Worm (Caenorhabditis elegans): ENCODE measurements around the gene W04D2.4.
A peak's percentile ranks its signal among the peaks of the same experiment; 100 is the strongest.

W04D2.4 gene

DNA sequence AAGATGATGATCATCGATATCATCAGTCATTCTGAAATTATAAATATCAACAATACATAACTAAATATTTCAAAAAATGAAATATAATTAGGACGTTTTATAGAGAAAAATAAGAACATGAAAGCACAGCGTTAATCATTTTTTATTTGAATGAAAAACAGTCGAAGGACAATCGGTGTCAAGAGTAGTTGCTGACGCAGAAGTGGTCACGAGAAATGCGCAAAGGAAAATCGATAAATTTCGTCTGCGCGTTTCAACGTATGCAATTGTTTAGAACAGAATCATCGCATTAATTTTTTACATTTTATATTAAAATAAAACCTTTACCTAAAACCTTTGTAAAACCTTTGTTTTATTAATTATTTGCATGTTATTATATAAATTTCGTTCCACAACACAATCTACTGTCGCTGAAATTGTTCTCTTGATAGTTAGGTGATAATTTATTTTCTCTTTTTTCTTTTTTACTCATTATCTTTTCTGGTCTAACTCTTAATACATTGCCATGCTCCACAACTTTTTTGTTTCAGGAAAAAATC is at the start of gene W04D2.4, which contains the start of gene rbm-25:
Gene W04D2.4, minus strand, starts transcription at position 31 of the 539 bp plus-strand sequence.
Gene rbm-25, plus strand, starts transcription at position 489 of the 539 bp plus-strand sequence.
- TF ChIP-seq nhr-28 (tag; optimal IDR thresholded peaks at IDR 0.05) = no peak
- TF ChIP-seq mep-1 (tag; optimal IDR thresholded peaks at IDR 0.05) = peak; percentile 70
- TF ChIP-seq ceh-39 (tag; optimal IDR thresholded peaks at IDR 0.05) = peak; percentile 77
- TF ChIP-seq nhr-2 (tag; optimal IDR thresholded peaks at IDR 0.05) = peak; percentile 11
- peak; percentile 49 for TF ChIP-seq nhr-237 (tag; optimal IDR thresholded peaks at IDR 0.05)
- no peak for TF ChIP-seq unc-39 (tag; optimal IDR thresholded peaks at IDR 0.05)
- TF ChIP-seq lin-13 (tag; optimal IDR thresholded peaks at IDR 0.05) = peak; percentile 12
- peak; percentile 58 for TF ChIP-seq ces-1 (GFP tag; optimal IDR thresholded peaks at IDR 0.05)
- peak; percentile 60 for TF ChIP-seq lsy-2 (tag; optimal IDR thresholded peaks at IDR 0.05)
- TF ChIP-seq ztf-11 (tag; optimal IDR thresholded peaks at IDR 0.05) = no peak
- TF ChIP-seq lin-32 (GFP tag; optimal IDR thresholded peaks at IDR 0.05) = no peak
- peak; percentile 70 for TF ChIP-seq pha-4 (tag; optimal IDR thresholded peaks at IDR 0.05)
- no peak for TF ChIP-seq nhr-12 (tag; optimal IDR thresholded peaks at IDR 0.05)
- no peak for TF ChIP-seq mls-2 (tag; optimal IDR thresholded peaks at IDR 0.05)

DNA sequence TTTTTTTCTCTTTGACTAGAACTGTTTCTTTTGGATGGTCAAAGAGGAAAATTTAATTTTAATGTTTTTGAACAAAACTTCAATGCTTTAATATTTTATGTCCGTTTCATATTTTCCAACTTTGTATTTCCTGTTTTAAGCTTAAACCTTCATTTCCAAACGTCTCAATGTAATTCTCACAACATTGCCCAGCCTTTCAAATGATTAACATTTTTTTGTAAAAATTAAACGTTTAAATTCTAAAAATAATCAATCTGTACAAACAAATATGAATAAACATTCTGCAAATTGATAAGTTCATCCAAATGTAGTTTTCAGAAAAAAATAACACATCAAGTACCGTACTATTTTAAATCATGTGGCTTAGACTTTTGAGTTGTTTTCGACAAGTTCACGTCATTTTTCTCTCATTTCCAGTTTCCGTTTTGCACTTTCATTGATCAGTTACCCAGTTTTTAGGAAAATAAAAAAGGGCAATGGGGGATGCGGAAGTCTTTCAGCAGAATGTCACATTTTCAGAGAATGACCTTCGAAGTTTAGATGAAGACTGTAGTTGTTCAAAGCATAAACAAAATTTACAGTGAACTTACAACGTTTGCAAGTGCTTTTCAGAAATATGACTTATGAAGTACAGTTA is 45.2 kb upstream of the W04D2.4 start:
- TF ChIP-seq mep-1 (tag; optimal IDR thresholded peaks at IDR 0.05) (no peak), ceh-43 (GFP tag; optimal IDR thresholded peaks at IDR 0.05) (no peak), tbx-8 (GFP tag; optimal IDR thresholded peaks at IDR 0.05) (no peak), nhr-237 (tag; optimal IDR thresholded peaks at IDR 0.05) (no peak), elt-1 (tag; optimal IDR thresholded peaks at IDR 0.05; ENCODE audit: borderline replicate concordance, insufficient read depth) (no peak), ces-1 (GFP tag; optimal IDR thresholded peaks at IDR 0.05) (no peak), nhr-2 (tag; optimal IDR thresholded peaks at IDR 0.05) (no peak), ztf-11 (tag; optimal IDR thresholded peaks at IDR 0.05) (no peak), flh-1 (GFP tag; optimal IDR thresholded peaks at IDR 0.05) (no peak), mab-5 (tag; optimal IDR thresholded peaks at IDR 0.05) (no peak), lsy-2 (tag; optimal IDR thresholded peaks at IDR 0.05) (no peak), hlh-1 (tag; optimal IDR thresholded peaks at IDR 0.05) (no peak), unc-120 (tag; optimal IDR thresholded peaks at IDR 0.05; ENCODE audit: poor library complexity, severe bottlenecking) (no peak), lin-13 (tag; optimal IDR thresholded peaks at IDR 0.05) (no peak), cnd-1 (tag; optimal IDR thresholded peaks at IDR 0.05) (no peak)

DNA sequence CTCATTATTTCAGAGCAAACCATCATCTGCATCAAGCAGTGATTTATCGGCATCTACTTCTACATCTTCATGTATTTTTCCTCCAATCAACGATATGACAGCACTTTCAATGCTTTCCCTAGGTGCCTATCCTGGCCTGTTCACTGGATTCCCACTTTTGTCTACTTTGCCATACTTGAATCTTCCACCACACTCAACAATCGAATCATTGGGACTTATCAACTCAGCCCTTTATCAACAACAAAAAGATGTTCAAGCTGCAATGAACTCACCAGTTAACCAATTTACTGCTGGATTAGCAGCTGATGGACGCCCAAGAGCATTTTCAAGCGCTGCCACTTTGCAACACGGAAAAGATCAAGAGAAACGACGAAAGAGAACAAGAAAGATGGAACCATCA is 43.7 kb upstream of the W04D2.4 start:
- no peak for TF ChIP-seq ceh-43 (GFP tag; optimal IDR thresholded peaks at IDR 0.05)
- no peak for TF ChIP-seq nhr-237 (tag; optimal IDR thresholded peaks at IDR 0.05)
- TF ChIP-seq ztf-11 (tag; optimal IDR thresholded peaks at IDR 0.05) = no peak
- TF ChIP-seq nhr-2 (tag; optimal IDR thresholded peaks at IDR 0.05) = no peak
- no peak for TF ChIP-seq drap-1 (GFP tag; optimal IDR thresholded peaks at IDR 0.05)
- no peak for TF ChIP-seq snpc-4 (tag; optimal IDR thresholded peaks at IDR 0.05)
- no peak for TF ChIP-seq M03D4.4 (tag; optimal IDR thresholded peaks at IDR 0.05)
- TF ChIP-seq lsy-2 (tag; optimal IDR thresholded peaks at IDR 0.05) = no peak
- TF ChIP-seq pha-4 (tag; optimal IDR thresholded peaks at IDR 0.05) = no peak
- no peak for TF ChIP-seq bed-3 (GFP tag; optimal IDR thresholded peaks at IDR 0.05)
- no peak for TF ChIP-seq nhr-76 (tag; optimal IDR thresholded peaks at IDR 0.05)
- no peak for TF ChIP-seq zip-8 (tag; optimal IDR thresholded peaks at IDR 0.05)
- TF ChIP-seq hlh-1 (tag; optimal IDR thresholded peaks at IDR 0.05) = no peak
- no peak for TF ChIP-seq unc-39 (tag; optimal IDR thresholded peaks at IDR 0.05)
- TF ChIP-seq mls-2 (tag; optimal IDR thresholded peaks at IDR 0.05) = no peak
- TF ChIP-seq sptf-1 (tag; optimal IDR thresholded peaks at IDR 0.05) = no peak
- TF ChIP-seq elt-1 (tag; optimal IDR thresholded peaks at IDR 0.05; ENCODE audit: borderline replicate concordance, insufficient read depth) = no peak
- TF ChIP-seq tbx-8 (GFP tag; optimal IDR thresholded peaks at IDR 0.05) = no peak
- TF ChIP-seq unc-62 (GFP tag; optimal IDR thresholded peaks at IDR 0.05) = no peak

DNA sequence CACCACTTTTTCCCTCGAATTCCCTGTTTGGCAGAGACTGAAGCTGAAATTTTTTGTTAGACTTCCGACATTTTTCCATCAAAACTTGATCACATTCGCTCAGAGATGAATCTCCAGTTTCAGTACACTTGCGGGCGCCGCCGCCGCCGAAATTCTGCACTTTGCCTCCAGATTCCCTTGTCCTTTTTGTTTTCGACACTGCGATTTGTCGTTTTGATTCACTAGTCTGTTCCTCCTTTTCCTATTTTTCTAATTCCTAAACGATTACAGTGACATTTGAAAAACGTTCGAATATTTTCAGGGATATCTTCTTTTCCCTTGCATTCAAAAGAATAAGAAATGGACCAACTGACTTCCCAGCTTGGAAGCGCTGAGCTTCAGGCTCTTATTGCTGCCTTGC is 43.2 kb upstream of the W04D2.4 start, which contains the start of gene F45D3.2:
Gene F45D3.2, plus strand, starts transcription at position 301 of the 400 bp plus-strand sequence.
- TF ChIP-seq snpc-4 (tag; optimal IDR thresholded peaks at IDR 0.05) (no peak), ceh-39 (tag; optimal IDR thresholded peaks at IDR 0.05) (no peak), M03D4.4 (tag; optimal IDR thresholded peaks at IDR 0.05) (no peak), ceh-43 (GFP tag; optimal IDR thresholded peaks at IDR 0.05) (no peak), mep-1 (tag; optimal IDR thresholded peaks at IDR 0.05) (no peak), tbx-8 (GFP tag; optimal IDR thresholded peaks at IDR 0.05) (no peak), cnd-1 (tag; optimal IDR thresholded peaks at IDR 0.05) (no peak), zip-8 (tag; optimal IDR thresholded peaks at IDR 0.05) (no peak), mls-2 (tag; optimal IDR thresholded peaks at IDR 0.05) (no peak), blmp-1 (tag; optimal IDR thresholded peaks at IDR 0.05) (no peak), nhr-28 (tag; optimal IDR thresholded peaks at IDR 0.05) (no peak), elt-1 (tag; optimal IDR thresholded peaks at IDR 0.05; ENCODE audit: borderline replicate concordance, insufficient read depth) (no peak), ztf-11 (tag; optimal IDR thresholded peaks at IDR 0.05) (no peak), drap-1 (GFP tag; optimal IDR thresholded peaks at IDR 0.05) (no peak), ham-2 (GFP tag; optimal IDR thresholded peaks at IDR 0.05) (no peak), nhr-76 (tag; optimal IDR thresholded peaks at IDR 0.05) (no peak), nhr-2 (tag; optimal IDR thresholded peaks at IDR 0.05) (no peak), unc-62 (GFP tag; optimal IDR thresholded peaks at IDR 0.05) (no peak), elt-3 (tag; optimal IDR thresholded peaks at IDR 0.05) (no peak)

Measured in whole organism, mixed stage, embryonic.